Worm (Caenorhabditis elegans): ENCODE measurements around the gene C07B5.6.

- TF ChIP-seq ceh-16 (tag; optimal IDR thresholded peaks at IDR 0.05) (no peak), nfya-1 (tag; optimal IDR thresholded peaks at IDR 0.05; ENCODE audit: insufficient read depth) (no peak), nhr-23 (tag; optimal IDR thresholded peaks at IDR 0.05) (no peak)
These were observed 35.1 kb upstream of the C07B5.6 start for ce11 chrX:9483754-9484153.
